Fruit fly (Drosophila melanogaster) whole organism, embryonic: ENCODE data around the gene cerv.

Experiments used
- Adf1 ChIP-seq: fragments of 200-800 bp; sonication (Bioruptor generic); IDR thresholded peaks from 2 replicates; pipeline ENCODE4 v1.3.6; 2022; ENCODE audit warnings: missing biosample characterization, missing genetic modification characterization
- Bgb ChIP-seq: fragments of 200-800 bp; sonication (Bioruptor generic); IDR thresholded peaks from 2 replicates; pipeline ENCODE4 v1.3.6; 2022; ENCODE audit warnings: missing biosample characterization, missing genetic modification characterization; ENCODE audit not compliant: partially characterized antibody
- Bteb2 ChIP-seq: fragments of 200-800 bp; sonication (Bioruptor generic); optimal IDR thresholded peaks from 2 replicates; lab custom pipeline; 2016; ENCODE audit warnings: missing biosample characterization, missing genetic modification characterization
- CG10654 ChIP-seq: fragments of 200-800 bp; sonication (Bioruptor generic); optimal IDR thresholded peaks from 2 replicates; lab custom pipeline; 2016; ENCODE audit warnings: missing biosample characterization, missing genetic modification characterization
- CG14710 ChIP-seq: fragments of 200-800 bp; sonication (Bioruptor generic); optimal IDR thresholded peaks from 3 replicates; lab custom pipeline; 2019; ENCODE audit warnings: missing biosample characterization, mild to moderate bottlenecking, missing genetic modification characterization, moderate library complexity
- CG15269 ChIP-seq: fragments of 200-800 bp; sonication (Bioruptor generic); optimal IDR thresholded peaks from 2 replicates; lab custom pipeline; 2018; ENCODE audit warnings: missing biosample characterization, mild to moderate bottlenecking, missing genetic modification characterization, moderate library complexity
- CG15601 ChIP-seq: fragments of 200-800 bp; sonication (Bioruptor generic); optimal IDR thresholded peaks from 3 replicates; lab custom pipeline; 2019; ENCODE audit warnings: missing biosample characterization, mild to moderate bottlenecking, missing genetic modification characterization, moderate library complexity
- CG17361 ChIP-seq: fragments of 200-800 bp; sonication (Bioruptor generic); IDR thresholded peaks from 3 replicates; pipeline ENCODE4 v1.3.6; 2022; ENCODE audit warnings: missing biosample characterization, missing genetic modification characterization
- CG17612 ChIP-seq: fragments of 200-800 bp; sonication (Bioruptor generic); IDR thresholded peaks from 2 replicates; pipeline ENCODE4 v1.3.6; 2022; ENCODE audit warnings: missing biosample characterization, missing genetic modification characterization
- CG17802 ChIP-seq: fragments of 200-800 bp; sonication (Bioruptor generic); optimal IDR thresholded peaks from 2 replicates; lab custom pipeline; 2018; ENCODE audit warnings: missing biosample characterization, mild to moderate bottlenecking, missing genetic modification characterization, moderate library complexity
- CG1832 ChIP-seq: fragments of 200-800 bp; sonication (Bioruptor generic); optimal IDR thresholded peaks from 2 replicates; lab custom pipeline; 2017; ENCODE audit warnings: missing biosample characterization, mild to moderate bottlenecking, missing genetic modification characterization, inconsistent platforms
- CG2116 ChIP-seq: fragments of 200-800 bp; sonication (Bioruptor generic); optimal IDR thresholded peaks from 3 replicates; lab custom pipeline; 2018; ENCODE audit warnings: missing biosample characterization, mild to moderate bottlenecking, missing genetic modification characterization
- CG30020 ChIP-seq: fragments of 200-800 bp; optimal IDR thresholded peaks from 2 replicates; lab custom pipeline; 2019; ENCODE audit warnings: missing biosample characterization, mild to moderate bottlenecking, missing genetic modification characterization, moderate library complexity
- CG4404 ChIP-seq: fragments of 200-800 bp; sonication (Bioruptor generic); IDR thresholded peaks from 2 replicates; pipeline ENCODE4 v1.3.6; 2022; ENCODE audit warnings: missing biosample characterization, missing genetic modification characterization
- CG4617 ChIP-seq: fragments of 200-800 bp; sonication (Bioruptor generic); optimal IDR thresholded peaks from 3 replicates; lab custom pipeline; 2016; ENCODE audit warnings: missing biosample characterization, missing genetic modification characterization, borderline replicate concordance
- CG6175 ChIP-seq: fragments of 200-800 bp; sonication (Bioruptor generic); IDR thresholded peaks from 3 replicates; pipeline ENCODE4 v1.3.6; 2022; ENCODE audit warnings: missing biosample characterization, missing genetic modification characterization
- CG7556 ChIP-seq: fragments of 200-800 bp; sonication (Bioruptor generic); optimal IDR thresholded peaks from 2 replicates; lab custom pipeline; 2017; ENCODE audit warnings: missing biosample characterization, mild to moderate bottlenecking, missing genetic modification characterization
- CG7963 ChIP-seq: fragments of 200-800 bp; sonication (Bioruptor generic); IDR thresholded peaks from 3 replicates; pipeline ENCODE4 v1.3.6; 2022; ENCODE audit warnings: missing biosample characterization, missing genetic modification characterization; ENCODE audit not compliant: partially characterized antibody
- CG8290 ChIP-seq, 3 experiments: fragments of 200-800 bp; sonication (Bioruptor generic); optimal IDR thresholded peaks; 2 replicates each; lab custom pipeline; 2016 to 2019; ENCODE audit warnings: missing biosample characterization in 3 of 3, missing genetic modification characterization in 3 of 3, mild to moderate bottlenecking in 2 of 3, moderate library complexity in 1 of 3
- D19A ChIP-seq: fragments of 200-800 bp; optimal IDR thresholded peaks from 3 replicates; lab custom pipeline; 2019; ENCODE audit warnings: missing biosample characterization, mild to moderate bottlenecking, missing genetic modification characterization, moderate library complexity
- Dref ChIP-seq: fragments of 200-800 bp; sonication (Bioruptor generic); IDR thresholded peaks from 2 replicates; pipeline ENCODE4 v1.3.6; 2022; ENCODE audit warnings: missing biosample characterization, missing genetic modification characterization
- Fer3 ChIP-seq: fragments of 200-800 bp; sonication (Bioruptor generic); optimal IDR thresholded peaks from 2 replicates; lab custom pipeline; 2018; ENCODE audit warnings: missing biosample characterization, mild to moderate bottlenecking, missing genetic modification characterization, moderate library complexity
- HLH4C ChIP-seq: fragments of 200-800 bp; sonication (Bioruptor generic); IDR thresholded peaks from 3 replicates; pipeline ENCODE4 v1.3.6; 2022; ENCODE audit warnings: missing biosample characterization, missing genetic modification characterization; ENCODE audit not compliant: partially characterized antibody
- MTF-1 ChIP-seq: fragments of 200-800 bp; sonication (Bioruptor generic); optimal IDR thresholded peaks from 2 replicates; lab custom pipeline; 2018; ENCODE audit warnings: missing biosample characterization, mild to moderate bottlenecking, missing genetic modification characterization, borderline replicate concordance
- Mes4 ChIP-seq: fragments of 200-800 bp; sonication (Bioruptor generic); optimal IDR thresholded peaks from 2 replicates; lab custom pipeline; 2016; ENCODE audit warnings: missing biosample characterization, missing genetic modification characterization
- Mrtf ChIP-seq: fragments of 200-800 bp; sonication (Bioruptor generic); IDR thresholded peaks from 3 replicates; pipeline ENCODE4 v1.3.6; 2022; ENCODE audit warnings: missing biosample characterization, missing genetic modification characterization
- NFAT ChIP-seq: fragments of 200-800 bp; sonication (Bioruptor generic); IDR thresholded peaks from 2 replicates; pipeline ENCODE4 v1.3.6; 2022; ENCODE audit warnings: missing biosample characterization, missing genetic modification characterization
- NfI ChIP-seq: fragments of 200-800 bp; sonication (Bioruptor generic); optimal IDR thresholded peaks from 3 replicates; lab custom pipeline; 2018; ENCODE audit warnings: missing biosample characterization, mild to moderate bottlenecking, missing genetic modification characterization, moderate library complexity
- Opbp ChIP-seq: fragments of 200-800 bp; sonication (Bioruptor generic); IDR thresholded peaks from 3 replicates; pipeline ENCODE4 v1.3.6; 2022; ENCODE audit warnings: missing biosample characterization, missing genetic modification characterization; ENCODE audit not compliant: partially characterized antibody
- amos ChIP-seq: fragments of 200-800 bp; sonication (Bioruptor generic); IDR thresholded peaks from 2 replicates; pipeline ENCODE4 v1.3.6; 2022; ENCODE audit warnings: missing biosample characterization, missing genetic modification characterization; ENCODE audit not compliant: partially characterized antibody
- ash1 ChIP-seq: fragments of 200-800 bp; sonication (Bioruptor generic); optimal IDR thresholded peaks from 2 replicates; lab custom pipeline; 2018; ENCODE audit warnings: missing biosample characterization, mild to moderate bottlenecking, missing genetic modification characterization
- bigmax ChIP-seq: fragments of 200-800 bp; sonication (Bioruptor generic); optimal IDR thresholded peaks from 2 replicates; lab custom pipeline; 2018; ENCODE audit warnings: missing biosample characterization, mild to moderate bottlenecking, missing genetic modification characterization
- bowl ChIP-seq: fragments of 200-800 bp; sonication (Bioruptor generic); IDR thresholded peaks from 2 replicates; pipeline ENCODE4 v1.3.6; 2022; ENCODE audit warnings: missing biosample characterization, missing genetic modification characterization
- chm ChIP-seq: fragments of 200-800 bp; sonication (Bioruptor generic); IDR thresholded peaks from 2 replicates; pipeline ENCODE4 v1.3.6; 2022; ENCODE audit warnings: missing biosample characterization, missing genetic modification characterization
- crc ChIP-seq: fragments of 200-800 bp; sonication (Bioruptor generic); optimal IDR thresholded peaks from 2 replicates; lab custom pipeline; 2016; ENCODE audit warnings: missing biosample characterization, missing genetic modification characterization
- crp ChIP-seq, 2 experiments: fragments of 200-800 bp; sonication (Bioruptor generic); optimal IDR thresholded peaks; 2 replicates in 1 of 2; 3 replicates in 1 of 2; lab custom pipeline; 2017; ENCODE audit warnings: missing biosample characterization in 2 of 2, missing genetic modification characterization in 2 of 2, mild to moderate bottlenecking in 1 of 2, moderate library complexity in 1 of 2
- disco-r ChIP-seq: fragments of 200-800 bp; sonication (Bioruptor generic); optimal IDR thresholded peaks from 2 replicates; lab custom pipeline; 2016; ENCODE audit warnings: missing biosample characterization, missing genetic modification characterization
- dpn ChIP-seq, 2 experiments: fragments of 200-800 bp; sonication (Bioruptor generic); optimal IDR thresholded peaks; 3 replicates each; lab custom pipeline; 2016; ENCODE audit warnings: missing biosample characterization in 2 of 2, missing genetic modification characterization in 2 of 2
- ems ChIP-seq: fragments of 200-800 bp; sonication (Bioruptor generic); optimal IDR thresholded peaks from 3 replicates; lab custom pipeline; 2016; ENCODE audit warnings: missing biosample characterization, missing genetic modification characterization
- exex ChIP-seq: fragments of 200-800 bp; sonication (Bioruptor generic); optimal IDR thresholded peaks from 4 replicates; lab custom pipeline; 2018; ENCODE audit warnings: missing biosample characterization, mild to moderate bottlenecking, missing genetic modification characterization, moderate library complexity
- gfzf ChIP-seq: fragments of 200-800 bp; sonication (Bioruptor generic); optimal IDR thresholded peaks from 2 replicates; lab custom pipeline; 2016; ENCODE audit warnings: missing biosample characterization, mild to moderate bottlenecking, missing genetic modification characterization, moderate library complexity
- mld ChIP-seq: fragments of 200-800 bp; sonication (Bioruptor generic); IDR thresholded peaks from 3 replicates; pipeline ENCODE4 v1.3.6; 2022; ENCODE audit warnings: missing biosample characterization, missing genetic modification characterization; ENCODE audit not compliant: partially characterized antibody
- oc ChIP-seq: fragments of 200-800 bp; sonication (Bioruptor generic); optimal IDR thresholded peaks from 2 replicates; lab custom pipeline; 2018; ENCODE audit warnings: missing biosample characterization, mild to moderate bottlenecking, missing genetic modification characterization, moderate library complexity
- p53 ChIP-seq: fragments of 200-800 bp; sonication (Bioruptor generic); optimal IDR thresholded peaks from 2 replicates; lab custom pipeline; 2016; ENCODE audit warnings: missing biosample characterization, missing genetic modification characterization
- pzg ChIP-seq: fragments of 200-800 bp; sonication (Bioruptor generic); optimal IDR thresholded peaks from 3 replicates; lab custom pipeline; 2018; ENCODE audit warnings: missing biosample characterization, mild to moderate bottlenecking, missing genetic modification characterization, moderate library complexity
- scrt ChIP-seq: fragments of 200-800 bp; sonication (Bioruptor generic); optimal IDR thresholded peaks from 2 replicates; lab custom pipeline; 2018; ENCODE audit warnings: missing biosample characterization, mild to moderate bottlenecking, missing genetic modification characterization, moderate library complexity
- sim ChIP-seq: fragments of 200-800 bp; sonication (Bioruptor generic); IDR thresholded peaks from 2 replicates; pipeline ENCODE4 v1.3.6; 2022; ENCODE audit warnings: missing biosample characterization, missing genetic modification characterization
- tio ChIP-seq: fragments of 200-800 bp; sonication (Bioruptor generic); optimal IDR thresholded peaks from 2 replicates; lab custom pipeline; 2017; ENCODE audit warnings: missing biosample characterization, missing genetic modification characterization, inconsistent platforms
- trem ChIP-seq: fragments of 200-800 bp; optimal IDR thresholded peaks from 3 replicates; lab custom pipeline; 2019; ENCODE audit warnings: missing biosample characterization, mild to moderate bottlenecking, missing genetic modification characterization, moderate library complexity

cerv gene

DNA sequence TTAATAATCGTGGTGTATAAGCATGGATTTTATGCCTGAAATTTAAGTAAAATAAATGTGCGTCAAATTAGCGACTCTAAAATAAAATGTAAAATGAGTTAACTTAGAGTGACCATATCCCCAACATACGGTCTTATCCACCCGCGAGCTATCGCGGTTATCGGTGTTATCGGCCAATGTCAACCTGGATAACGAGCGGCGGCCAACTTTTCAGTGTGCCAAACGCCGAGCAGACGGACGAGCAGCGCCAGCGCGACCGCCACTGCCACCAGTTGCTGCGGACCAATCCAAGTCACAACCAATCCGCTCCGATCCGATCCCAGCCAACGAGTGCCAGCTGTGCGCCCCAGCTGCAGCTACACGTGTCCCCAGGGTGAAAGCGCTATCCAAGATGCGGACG is at the start of gene cerv, which contains the start of gene CG7872 (continued):
- TF ChIP-seq mld (GFP tag; lab: Robert Waterston, UW): 0 out of 3 replicates have a peak, but pooled peaks have one; percentile 59
- no peak for TF ChIP-seq CG15269 (tag; lab: Kevin White, UChicago)
- no peak for TF ChIP-seq CG17802 (tag; lab: Kevin White, UChicago)
- peak; percentile 70 for TF ChIP-seq pzg (GFP tag; lab: Kevin White, UChicago)
- TF ChIP-seq amos (GFP tag; lab: Robert Waterston, UW): peak; percentile 71
- no peak for TF ChIP-seq ash1
- no peak for TF ChIP-seq NFAT (GFP tag; lab: Robert Waterston, UW)
- no peak for TF ChIP-seq CG10654 (GFP tag; lab: Kevin White, UChicago)
- no peak for TF ChIP-seq disco-r
- TF ChIP-seq crp (GFP tag; optimal IDR thresholded peaks at IDR 0.05; lab: Kevin White, UChicago): peak in 1 of 2 experiments; percentile 45
- no peak for TF ChIP-seq D19A (tag; lab: Kevin White, UChicago)
- TF ChIP-seq dpn (GFP tag; optimal IDR thresholded peaks at IDR 0.05; lab: Kevin White, UChicago): peak in 1 of 2 experiments; percentile 17
- TF ChIP-seq CG17361 (GFP tag; lab: Robert Waterston, UW): 0 out of 3 replicates have a peak, but pooled peaks have one; percentile 17
- no peak for TF ChIP-seq sim (GFP tag; lab: Robert Waterston, UW)
- TF ChIP-seq Bgb (GFP tag; lab: Robert Waterston, UW): peak; percentile 72
- TF ChIP-seq CG2116 (GFP tag; lab: Kevin White, UChicago): peak; percentile 59
- TF ChIP-seq crc (GFP tag; lab: Kevin White, UChicago): no peak
- peak; percentile 9 for TF ChIP-seq CG15601 (tag; lab: Kevin White, UChicago)
- no peak for TF ChIP-seq Mes4
- TF ChIP-seq p53 (GFP tag; lab: Kevin White, UChicago): no peak
- TF ChIP-seq bigmax (GFP tag; lab: Kevin White, UChicago): no peak
- no peak for TF ChIP-seq bowl
- peak; percentile 79 for TF ChIP-seq Opbp (GFP tag; lab: Robert Waterston, UW)
- TF ChIP-seq gfzf (GFP tag; lab: Kevin White, UChicago): peak; percentile 66
- TF ChIP-seq scrt (GFP tag; lab: Kevin White, UChicago): peak; percentile 30
- no peak for TF ChIP-seq ems (GFP tag; lab: Kevin White, UChicago)
- TF ChIP-seq Fer3 (tag; lab: Kevin White, UChicago): no peak
- TF ChIP-seq MTF-1 (GFP tag; lab: Kevin White, UChicago): no peak
- TF ChIP-seq Bteb2 (GFP tag; lab: Kevin White, UChicago): no peak
- TF ChIP-seq CG7963: peak; percentile 58; the same call in 1 of the 3 replicates
- peak; percentile 60 for TF ChIP-seq CG14710 (tag; lab: Kevin White, UChicago)
- TF ChIP-seq chm: 0 out of 2 replicates have a peak, but pooled peaks have one; percentile 41
- peak; percentile 20 for TF ChIP-seq CG4617 (GFP tag; lab: Kevin White, UChicago)
- TF ChIP-seq oc (tag; lab: Kevin White, UChicago): no peak
- no peak for TF ChIP-seq CG8290 (GFP tag; optimal IDR thresholded peaks at IDR 0.05; lab: Kevin White, UChicago)
- peak in 1 of 2 experiments; percentile 45 for TF ChIP-seq CG8290 (tag; optimal IDR thresholded peaks at IDR 0.05; lab: Kevin White, UChicago)
- TF ChIP-seq CG1832: no peak
- peak; percentile 19 for TF ChIP-seq CG30020 (tag; lab: Kevin White, UChicago)
- no peak; the same call in 1 of the 2 replicates for TF ChIP-seq Adf1 (GFP tag; lab: Robert Waterston, UW)
- no peak for TF ChIP-seq CG6175 (GFP tag; lab: Robert Waterston, UW)
- no peak for TF ChIP-seq CG17612 (GFP tag; lab: Robert Waterston, UW)
- no peak for TF ChIP-seq CG4404 (GFP tag; lab: Robert Waterston, UW)
- TF ChIP-seq Mrtf (GFP tag; lab: Robert Waterston, UW): no peak
- no peak for TF ChIP-seq NfI (GFP tag; lab: Kevin White, UChicago)
- no peak for TF ChIP-seq tio (GFP tag; lab: Kevin White, UChicago)
- peak; percentile 80 for TF ChIP-seq HLH4C (GFP tag; lab: Robert Waterston, UW)
- peak; percentile 82 for TF ChIP-seq Dref (GFP tag; lab: Robert Waterston, UW)
- no peak for TF ChIP-seq CG7556 (GFP tag; lab: Kevin White, UChicago)
- TF ChIP-seq trem (tag; lab: Kevin White, UChicago): peak; percentile 35
- TF ChIP-seq exex (tag; lab: Kevin White, UChicago): no peak
